Worm (Caenorhabditis elegans) whole organism, early embryonic: Measurements from ENCODE around the gene acr-14.

ENCODE experiments used
- B0310.2 ChIP-seq: sonication (generic microtip); optimal IDR thresholded peaks from 2 replicates; lab custom pipeline; 2016; ENCODE audit warnings: mild to moderate bottlenecking, missing genetic modification characterization, missing compliant biosample characterization
- aly-1 ChIP-seq: sonication (generic microtip); optimal IDR thresholded peaks from 2 replicates; lab custom pipeline; 2016; ENCODE audit warnings: missing genetic modification characterization, missing compliant biosample characterization
- ama-1 ChIP-seq: fragments of 150-350 bp; optimal IDR thresholded peaks from 2 replicates; lab custom pipeline; 2014
- ceh-36 ChIP-seq: sonication (generic microtip); optimal IDR thresholded peaks from 2 replicates; lab custom pipeline; 2016; ENCODE audit warnings: missing genetic modification characterization, inconsistent platforms, missing compliant biosample characterization

DNA sequence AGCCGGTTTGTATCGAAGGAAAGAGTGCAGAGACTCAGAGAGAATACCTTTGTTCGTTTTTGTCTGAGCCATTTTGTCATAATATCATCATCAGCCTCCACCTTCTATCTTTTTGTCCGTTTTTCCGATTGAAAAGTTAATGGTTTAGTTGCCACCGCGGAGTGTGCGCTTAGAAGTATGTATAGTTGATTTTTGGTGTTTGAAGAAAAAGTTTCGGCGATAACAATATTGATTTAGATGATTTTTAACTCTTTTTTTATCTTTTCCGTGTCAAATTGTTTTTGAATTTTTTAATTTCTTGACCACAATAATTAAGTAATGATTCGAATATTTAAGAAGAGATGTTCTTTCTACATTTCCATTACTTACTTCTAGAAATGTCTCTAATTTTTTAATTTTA, 28.6 kb upstream of the acr-14 start:
- no peak for TF ChIP-seq ama-1 (lab: Kevin White, UChicago)
- TF ChIP-seq aly-1 (tag; lab: Kevin White, UChicago) = no peak
- no peak for TF ChIP-seq B0310.2
- TF ChIP-seq ceh-36 = no peak
